Worm (Caenorhabditis elegans) whole organism, L2 larva: ENCODE measurements around the gene del-2.
"Not testable (repeated sequence)": the region's sequence is repeated elsewhere in the genome, so short reads cannot be mapped to it uniquely, and the experiment has no call there.

Source experiments
- C34F6.9 ChIP-seq: fragments of 150-350 bp; optimal IDR thresholded peaks from 2 replicates; lab custom pipeline; 2014; ENCODE audit warnings: missing biosample characterization, missing genetic modification characterization
- F13H6.1 ChIP-seq: sonication (generic microtip); optimal IDR thresholded peaks from 2 replicates; lab custom pipeline; 2016; ENCODE audit warnings: missing genetic modification characterization, missing compliant biosample characterization
- R02D3.7 ChIP-seq: fragments of 150-350 bp; optimal IDR thresholded peaks from 2 replicates; lab custom pipeline; 2014; ENCODE audit warnings: missing biosample characterization, missing genetic modification characterization
- Y55F3AM.14 ChIP-seq: fragments of 200-800 bp; sonication (Bioruptor generic); optimal IDR thresholded peaks from 2 replicates; lab custom pipeline; 2018; ENCODE audit warnings: mild to moderate bottlenecking, missing genetic modification characterization, missing compliant biosample characterization
- ama-1 ChIP-seq: fragments of 150-350 bp; optimal IDR thresholded peaks from 2 replicates; lab custom pipeline; 2018; ENCODE audit warnings: inconsistent platforms
- ceh-16 ChIP-seq: fragments of 150-350 bp; optimal IDR thresholded peaks from 2 replicates; lab custom pipeline; 2014; ENCODE audit warnings: missing biosample characterization, missing genetic modification characterization
- ceh-82 ChIP-seq: fragments of 150-350 bp; optimal IDR thresholded peaks from 2 replicates; lab custom pipeline; 2014; ENCODE audit warnings: missing biosample characterization, missing genetic modification characterization
- dmd-4 ChIP-seq: sonication (generic microtip); optimal IDR thresholded peaks from 2 replicates; lab custom pipeline; 2017; ENCODE audit warnings: missing biosample characterization, missing genetic modification characterization
- egl-27 ChIP-seq: sonication (generic microtip); optimal IDR thresholded peaks from 3 replicates; lab custom pipeline; 2017; ENCODE audit warnings: missing biosample characterization, missing genetic modification reagents, missing genetic modification characterization
- elt-1 ChIP-seq: fragments of 150-350 bp; optimal IDR thresholded peaks from 2 replicates; lab custom pipeline; 2014; ENCODE audit warnings: missing biosample characterization, missing genetic modification characterization
- elt-3 ChIP-seq: sonication (generic microtip); optimal IDR thresholded peaks from 2 replicates; lab custom pipeline; 2017; ENCODE audit warnings: missing biosample characterization, missing genetic modification characterization
- fos-1 ChIP-seq: fragments of 150-350 bp; optimal IDR thresholded peaks from 2 replicates; lab custom pipeline; 2014; ENCODE audit warnings: missing biosample characterization, missing genetic modification characterization
- gmeb-1 ChIP-seq: fragments of 150-350 bp; optimal IDR thresholded peaks from 2 replicates; lab custom pipeline; 2014; ENCODE audit warnings: missing biosample characterization, missing genetic modification characterization
- lin-11 ChIP-seq: fragments of 150-350 bp; sonication (generic microtip); optimal IDR thresholded peaks from 2 replicates; lab custom pipeline; 2014; ENCODE audit warnings: missing biosample characterization, missing genetic modification characterization, inconsistent platforms, mixed read lengths
- lsy-2 ChIP-seq, 2 experiments: fragments of 150-350 bp in 1 of 2; sonication (generic microtip) in 1 of 2; optimal IDR thresholded peaks; 2 replicates each; lab custom pipeline; 2014 to 2017; ENCODE audit warnings: missing biosample characterization in 2 of 2, missing genetic modification characterization in 2 of 2
- mbf-1 ChIP-seq: sonication (generic microtip); optimal IDR thresholded peaks from 2 replicates; lab custom pipeline; 2017; ENCODE audit warnings: missing biosample characterization, missing genetic modification characterization
- mdl-1 ChIP-seq, 2 experiments: fragments of 150-350 bp in 1 of 2; sonication (generic microtip) in 1 of 2; optimal IDR thresholded peaks; 2 replicates each; lab custom pipeline; 2017; ENCODE audit warnings: missing biosample characterization in 2 of 2, missing genetic modification characterization in 2 of 2
- nhr-11 ChIP-seq: fragments of 150-350 bp; optimal IDR thresholded peaks from 2 replicates; lab custom pipeline; 2014; ENCODE audit warnings: missing biosample characterization, missing genetic modification characterization
- nhr-12 ChIP-seq: fragments of 150-350 bp; optimal IDR thresholded peaks from 2 replicates; lab custom pipeline; 2014; ENCODE audit warnings: missing biosample characterization, missing genetic modification characterization
- nhr-129 ChIP-seq: fragments of 150-350 bp; optimal IDR thresholded peaks from 2 replicates; lab custom pipeline; 2014; ENCODE audit warnings: missing biosample characterization, missing genetic modification characterization
- nhr-21 ChIP-seq: fragments of 150-350 bp; optimal IDR thresholded peaks from 2 replicates; lab custom pipeline; 2014; ENCODE audit warnings: missing biosample characterization, missing genetic modification characterization
- nhr-23 ChIP-seq: fragments of 150-350 bp; optimal IDR thresholded peaks from 2 replicates; lab custom pipeline; 2014; ENCODE audit warnings: missing biosample characterization, missing genetic modification reagents, missing genetic modification characterization
- nhr-237 ChIP-seq: fragments of 150-350 bp; optimal IDR thresholded peaks from 2 replicates; lab custom pipeline; 2014; ENCODE audit warnings: missing biosample characterization, missing genetic modification characterization
- nhr-6 ChIP-seq: fragments of 150-350 bp; optimal IDR thresholded peaks from 2 replicates; lab custom pipeline; 2014; ENCODE audit warnings: missing biosample characterization, missing genetic modification characterization
- peb-1 ChIP-seq: fragments of 150-350 bp; optimal IDR thresholded peaks from 2 replicates; lab custom pipeline; 2014; ENCODE audit warnings: missing biosample characterization, missing genetic modification characterization
- sem-4 ChIP-seq: fragments of 150-350 bp; optimal IDR thresholded peaks from 2 replicates; lab custom pipeline; 2014; ENCODE audit warnings: missing biosample characterization, missing genetic modification reagents, missing genetic modification characterization
- skn-1 ChIP-seq: sonication (generic microtip); optimal IDR thresholded peaks from 2 replicates; lab custom pipeline; 2017; ENCODE audit warnings: missing biosample characterization, missing genetic modification characterization
- sma-3 ChIP-seq: sonication (generic microtip); optimal IDR thresholded peaks from 2 replicates; lab custom pipeline; 2016; ENCODE audit warnings: missing genetic modification reagents, missing genetic modification characterization, missing compliant biosample characterization
- sma-9 ChIP-seq, 2 experiments: fragments of 150-350 bp in 1 of 2; sonication (generic microtip) in 1 of 2; optimal IDR thresholded peaks; 2 replicates each; lab custom pipeline; 2014 to 2016; ENCODE audit warnings: missing genetic modification characterization in 2 of 2, mild to moderate bottlenecking in 1 of 2, missing biosample characterization in 1 of 2, missing compliant biosample characterization in 1 of 2, missing genetic modification reagents in 1 of 2, moderate library complexity in 1 of 2
- snpc-4 ChIP-seq: fragments of 150-350 bp; optimal IDR thresholded peaks from 2 replicates; lab custom pipeline; 2014; ENCODE audit warnings: missing biosample characterization, missing genetic modification characterization
- unc-39 ChIP-seq: fragments of 150-350 bp; optimal IDR thresholded peaks from 2 replicates; lab custom pipeline; 2014; ENCODE audit warnings: missing biosample characterization, missing genetic modification characterization
- unc-55 ChIP-seq: fragments of 150-350 bp; sonication (generic microtip); optimal IDR thresholded peaks from 3 replicates; lab custom pipeline; 2014; ENCODE audit warnings: missing biosample characterization, missing genetic modification reagents, missing genetic modification characterization
- ztf-1 ChIP-seq: fragments of 200-800 bp; sonication (Bioruptor generic); conservative IDR thresholded peaks from 2 replicates; pipeline ENCODE4 v1.3.6; 2022; ENCODE audit warnings: missing genetic modification characterization, missing compliant biosample characterization
- ztf-4 ChIP-seq: fragments of 150-350 bp; optimal IDR thresholded peaks from 2 replicates; lab custom pipeline; 2014; ENCODE audit warnings: missing biosample characterization, missing genetic modification characterization

The del-2 gene

ce11 chrIV:9641925-9642324, at the start of gene del-2:
Gene del-2 (minus strand): TSS chrIV:9642025.
- TF ChIP-seq ztf-4 (tag; lab: Kevin White, UChicago): no peak
- TF ChIP-seq elt-3: no peak
- no peak for TF ChIP-seq nhr-21 (tag; lab: Kevin White, UChicago)
- no peak for TF ChIP-seq nhr-11 (tag; lab: Kevin White, UChicago)
- no peak for TF ChIP-seq unc-55 (GFP tag; lab: Kevin White, UChicago)
- no peak for TF ChIP-seq ztf-1 (GFP tag; lab: Robert Waterston, UW)
- TF ChIP-seq sma-9 (GFP tag; optimal IDR thresholded peaks at IDR 0.05; lab: Kevin White, UChicago): no peak
- TF ChIP-seq sma-9 (tag; optimal IDR thresholded peaks at IDR 0.05; lab: Kevin White, UChicago): no peak
- TF ChIP-seq C34F6.9 (tag; lab: Kevin White, UChicago): no peak
- TF ChIP-seq sma-3 (GFP tag; lab: Kevin White, UChicago): no peak
- TF ChIP-seq nhr-23: no peak
- TF ChIP-seq elt-1: no peak
- no peak for TF ChIP-seq nhr-12 (tag; lab: Kevin White, UChicago)
- no peak for TF ChIP-seq Y55F3AM.14
- no peak for TF ChIP-seq snpc-4 (tag; lab: Kevin White, UChicago)

ce11 chrIV:9690644-9691043, 48.8 kb upstream of the del-2 start, which contains the start of gene sdz-36:
Gene sdz-36 (plus strand): TSS chrIV:9690944.
- TF ChIP-seq lsy-2 (tag; optimal IDR thresholded peaks at IDR 0.05; lab: Kevin White, UChicago) (no peak), peb-1 (tag; lab: Kevin White, UChicago) (no peak), nhr-237 (tag; lab: Kevin White, UChicago) (no peak), mbf-1 (tag; lab: Kevin White, UChicago) (no peak), nhr-129 (tag; lab: Kevin White, UChicago) (no peak), C34F6.9 (tag; lab: Kevin White, UChicago) (no peak), gmeb-1 (tag; lab: Kevin White, UChicago) (no peak), nhr-21 (tag; lab: Kevin White, UChicago) (no peak), F13H6.1 (tag; lab: Kevin White, UChicago) (no peak), lin-11 (tag; lab: Kevin White, UChicago) (no peak), elt-3 (no peak), nhr-6 (tag; lab: Kevin White, UChicago) (no peak), dmd-4 (tag; lab: Kevin White, UChicago) (no peak), unc-39 (no peak), sma-9 (GFP tag; optimal IDR thresholded peaks at IDR 0.05; lab: Kevin White, UChicago) (no peak), sma-9 (tag; optimal IDR thresholded peaks at IDR 0.05; lab: Kevin White, UChicago) (no peak), sem-4 (tag; lab: Kevin White, UChicago) (no peak), egl-27 (no peak), ama-1 (lab: Kevin White, UChicago) (no peak)

- not testable (repeated sequence) for TF ChIP-seq ceh-82 (tag; lab: Kevin White, UChicago); ztf-1 (GFP tag; lab: Robert Waterston, UW); sem-4 (tag; lab: Kevin White, UChicago)
- TF ChIP-seq, all 48 proteins: peak for 0; not testable (repeated sequence) for 48
Observed at ce11 chrIV:9688715-9689114, 46.9 kb upstream of the del-2 start, which contains the start of gene msp-76. Gene msp-76 (plus strand): TSS chrIV:9689015.

- no peak for TF ChIP-seq mbf-1 (tag; lab: Kevin White, UChicago)
- TF ChIP-seq sma-3 (GFP tag; lab: Kevin White, UChicago): no peak
- TF ChIP-seq nhr-12 (tag; lab: Kevin White, UChicago): no peak
- TF ChIP-seq C34F6.9 (tag; lab: Kevin White, UChicago): no peak
- no peak for TF ChIP-seq skn-1
- TF ChIP-seq mdl-1 (tag; optimal IDR thresholded peaks at IDR 0.05; lab: Kevin White, UChicago): no peak
- TF ChIP-seq Y55F3AM.14: no peak
- TF ChIP-seq ama-1 (lab: Kevin White, UChicago): no peak
- no peak for TF ChIP-seq ztf-1 (GFP tag; lab: Robert Waterston, UW)
- no peak for TF ChIP-seq nhr-237 (tag; lab: Kevin White, UChicago)
- TF ChIP-seq nhr-129 (tag; lab: Kevin White, UChicago): no peak
- TF ChIP-seq R02D3.7 (tag; lab: Kevin White, UChicago): no peak
- no peak for TF ChIP-seq elt-3
- TF ChIP-seq elt-1: no peak
- TF ChIP-seq sma-9 (GFP tag; optimal IDR thresholded peaks at IDR 0.05; lab: Kevin White, UChicago): no peak
- no peak for TF ChIP-seq sma-9 (tag; optimal IDR thresholded peaks at IDR 0.05; lab: Kevin White, UChicago)
- TF ChIP-seq ceh-16: no peak
- no peak for TF ChIP-seq fos-1 (tag; lab: Kevin White, UChicago)
- TF ChIP-seq F13H6.1 (tag; lab: Kevin White, UChicago): no peak
Observed at ce11 chrIV:9683433-9683832, 41.6 kb upstream of the del-2 start, which contains the start of the genes htas-1 and ZK1251.3. Gene htas-1 (minus strand): TSS chrIV:9683533. Gene ZK1251.3 (plus strand): TSS chrIV:9683658.
